Worm (Caenorhabditis elegans) whole organism, L4/young adult: ENCODE results near the gene dyf-3.

Experiments
- dao-5 ChIP-seq: sonication (generic microtip); optimal IDR thresholded peaks from 2 replicates; lab custom pipeline; 2016; ENCODE audit warnings: missing genotype, missing genetic modification characterization, moderate library complexity, missing compliant biosample characterization
- him-1 ChIP-seq: sonication (generic microtip); optimal IDR thresholded peaks from 2 replicates; lab custom pipeline; 2016; ENCODE audit warnings: missing genotype, missing genetic modification reagents, missing genetic modification characterization, missing compliant biosample characterization

DNA sequence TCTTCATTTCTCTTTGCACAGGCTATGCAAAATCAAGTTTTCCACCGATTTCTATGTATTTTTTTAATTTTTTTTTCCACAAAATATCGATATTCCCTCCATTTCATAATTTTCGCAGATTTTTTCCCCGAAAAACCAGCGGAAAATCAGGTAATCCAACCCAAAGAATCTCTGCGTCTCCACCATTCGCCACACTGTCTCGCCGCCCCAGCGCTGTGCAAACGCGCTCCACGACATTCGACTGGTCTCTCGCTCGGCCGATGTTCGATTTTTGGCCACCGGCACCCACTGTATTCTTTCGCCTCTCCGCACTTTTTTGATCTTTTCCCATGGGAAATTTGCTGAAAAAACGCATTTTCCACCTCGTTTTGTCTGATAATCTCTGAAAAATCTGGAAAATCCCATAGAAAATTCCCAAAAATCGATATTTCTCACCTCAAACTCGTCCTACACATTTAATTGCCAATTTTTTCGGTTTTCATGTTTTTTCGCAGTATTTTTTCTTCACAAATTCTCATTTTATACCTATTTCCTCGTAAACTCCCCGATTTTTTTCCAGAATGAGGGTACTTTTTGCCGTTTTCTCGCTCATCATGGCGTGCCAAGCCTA is 30.3 kb downstream of the dyf-3 start, which contains the start of gene vha-19:
- no peak for TF ChIP-seq him-1
- TF ChIP-seq dao-5, result no peak
